Worm (Caenorhabditis elegans) whole organism, young adult: ENCODE results near the gene T26G10.5.
A peak's percentile ranks its signal among the peaks of the same experiment; 100 is the strongest.
"Not testable (repeated sequence)": the region's sequence is repeated elsewhere in the genome, so short reads cannot be mapped to it uniquely, and the experiment has no call there.

Source experiments
- B0019.2 ChIP-seq: fragments of 200-800 bp; sonication (Bioruptor generic); conservative IDR thresholded peaks from 2 replicates; pipeline ENCODE4 v1.3.6; 2022; ENCODE audit warnings: missing genetic modification reagents, missing genetic modification characterization, missing compliant biosample characterization
- B0035.1 ChIP-seq: sonication (generic microtip); optimal IDR thresholded peaks from 2 replicates; lab custom pipeline; 2016; ENCODE audit warnings: missing genetic modification characterization, mild to moderate bottlenecking, missing compliant biosample characterization, missing genotype, missing genetic modification reagents
- B0336.3 ChIP-seq: fragments of 200-800 bp; sonication (Bioruptor generic); IDR thresholded peaks from 2 replicates; pipeline ENCODE4 v1.3.6; 2022; ENCODE audit warnings: missing genetic modification characterization, missing compliant biosample characterization
- F23B12.7 ChIP-seq: sonication (generic microtip); optimal IDR thresholded peaks from 2 replicates; lab custom pipeline; 2017; ENCODE audit warnings: missing genetic modification characterization, mild to moderate bottlenecking, missing compliant biosample characterization, antibody characterized with exemption, moderate library complexity; ENCODE audit not compliant: insufficient read depth
- F33H1.4 ChIP-seq: fragments of 200-800 bp; sonication (Bioruptor generic); IDR thresholded peaks from 2 replicates; pipeline ENCODE4 v1.3.6; 2022; ENCODE audit warnings: missing genetic modification reagents, missing genetic modification characterization, missing compliant biosample characterization
- F57C9.4 ChIP-seq: sonication (generic microtip); optimal IDR thresholded peaks from 2 replicates; lab custom pipeline; 2017; ENCODE audit warnings: mild to moderate bottlenecking, missing genetic modification characterization, missing compliant biosample characterization
- T07F8.4 ChIP-seq: sonication (generic microtip); optimal IDR thresholded peaks from 2 replicates; lab custom pipeline; 2016; ENCODE audit warnings: mild to moderate bottlenecking, missing genetic modification characterization, moderate library complexity, missing compliant biosample characterization
- ZK185.1 ChIP-seq: sonication (generic microtip); optimal IDR thresholded peaks from 2 replicates; lab custom pipeline; 2016; ENCODE audit warnings: mild to moderate bottlenecking, missing genetic modification characterization, missing compliant biosample characterization; ENCODE audit not compliant: poor library complexity, severe bottlenecking
- aptf-2 ChIP-seq: fragments of 200-800 bp; sonication (Bioruptor generic); conservative IDR thresholded peaks from 2 replicates; pipeline ENCODE4 v1.3.6; 2022; ENCODE audit warnings: missing genetic modification reagents, missing genetic modification characterization, missing compliant biosample characterization
- athp-1 ChIP-seq: sonication (generic microtip); optimal IDR thresholded peaks from 2 replicates; lab custom pipeline; 2017; ENCODE audit warnings: mild to moderate bottlenecking, missing genetic modification characterization, missing compliant biosample characterization
- attf-5 ChIP-seq: fragments of 200-800 bp; sonication (Bioruptor generic); optimal IDR thresholded peaks from 2 replicates; lab custom pipeline; 2018; ENCODE audit warnings: mild to moderate bottlenecking, missing genetic modification characterization, missing compliant biosample characterization
- ceh-100 ChIP-seq: fragments of 200-800 bp; sonication (Bioruptor generic); IDR thresholded peaks from 2 replicates; pipeline ENCODE4 v1.3.6; 2022; ENCODE audit warnings: missing genetic modification reagents, missing genetic modification characterization, missing compliant biosample characterization
- ceh-27 ChIP-seq: fragments of 200-800 bp; sonication (Bioruptor generic); optimal IDR thresholded peaks from 2 replicates; lab custom pipeline; 2018; ENCODE audit warnings: mild to moderate bottlenecking, missing genetic modification characterization, moderate library complexity, missing compliant biosample characterization
- ceh-58 ChIP-seq: fragments of 200-800 bp; sonication (Bioruptor generic); IDR thresholded peaks from 2 replicates; pipeline ENCODE4 v1.3.6; 2022; ENCODE audit warnings: missing genetic modification characterization, missing compliant biosample characterization
- ceh-91 ChIP-seq: fragments of 200-800 bp; sonication (Bioruptor generic); IDR thresholded peaks from 2 replicates; pipeline ENCODE4 v1.3.6; 2022; ENCODE audit warnings: missing genetic modification reagents, missing genetic modification characterization, missing compliant biosample characterization
- chd-7 ChIP-seq: sonication (generic microtip); optimal IDR thresholded peaks from 2 replicates; lab custom pipeline; 2016; ENCODE audit warnings: mild to moderate bottlenecking, missing genetic modification characterization, moderate library complexity, missing compliant biosample characterization
- dox-1 ChIP-seq: fragments of 200-800 bp; sonication (Bioruptor generic); IDR thresholded peaks from 2 replicates; pipeline ENCODE4 v1.3.6; 2022; ENCODE audit warnings: missing genetic modification reagents, missing genetic modification characterization, missing compliant biosample characterization
- efl-1 ChIP-seq: fragments of 150-350 bp; optimal IDR thresholded peaks from 2 replicates; lab custom pipeline; 2014; ENCODE audit warnings: missing biosample characterization, missing genetic modification reagents, missing genetic modification characterization
- egl-44 ChIP-seq: fragments of 200-800 bp; sonication (Bioruptor generic); IDR thresholded peaks from 2 replicates; pipeline ENCODE4 v1.3.6; 2022; ENCODE audit warnings: missing genetic modification reagents, missing genetic modification characterization, missing compliant biosample characterization
- ekl-4 ChIP-seq: fragments of 200-800 bp; sonication (Bioruptor generic); IDR thresholded peaks from 2 replicates; pipeline ENCODE4 v1.3.6; 2022; ENCODE audit warnings: missing genetic modification reagents, missing genetic modification characterization, missing compliant biosample characterization
- fkh-3 ChIP-seq: sonication (generic microtip); optimal IDR thresholded peaks from 2 replicates; lab custom pipeline; 2016; ENCODE audit warnings: mild to moderate bottlenecking, missing genetic modification characterization, missing compliant biosample characterization
- gei-17 ChIP-seq: fragments of 200-800 bp; sonication (Bioruptor generic); optimal IDR thresholded peaks from 2 replicates; lab custom pipeline; 2018; ENCODE audit warnings: mild to moderate bottlenecking, missing genetic modification characterization, missing compliant biosample characterization
- him-1 ChIP-seq: sonication (generic microtip); optimal IDR thresholded peaks from 2 replicates; lab custom pipeline; 2016; ENCODE audit warnings: missing genotype, missing genetic modification reagents, missing genetic modification characterization, missing compliant biosample characterization
- hlh-26 ChIP-seq: fragments of 200-800 bp; sonication (Bioruptor generic); conservative IDR thresholded peaks from 2 replicates; pipeline ENCODE4 v1.3.6; 2022; ENCODE audit warnings: missing genetic modification reagents, missing genetic modification characterization, missing compliant biosample characterization
- hmg-20 ChIP-seq: fragments of 200-800 bp; sonication (Bioruptor generic); IDR thresholded peaks from 2 replicates; pipeline ENCODE4 v1.3.6; 2022; ENCODE audit warnings: missing genetic modification reagents, missing genetic modification characterization, missing compliant biosample characterization
- let-607 ChIP-seq, 2 experiments: fragments of 200-800 bp in 1 of 2; sonication (Bioruptor generic) in 1 of 2; sonication (generic microtip) in 1 of 2; optimal IDR thresholded peaks; 2 replicates each; lab custom pipeline; 2016 to 2018; ENCODE audit warnings: mild to moderate bottlenecking in 2 of 2, missing compliant biosample characterization in 2 of 2, missing genetic modification characterization in 2 of 2, moderate library complexity in 2 of 2, missing genotype in 1 of 2
- lin-26 ChIP-seq: fragments of 200-800 bp; sonication (Bioruptor generic); IDR thresholded peaks from 2 replicates; pipeline ENCODE4 v1.3.6; 2022; ENCODE audit warnings: missing genetic modification reagents, missing genetic modification characterization, missing compliant biosample characterization
- lin-40 ChIP-seq: sonication (generic microtip); optimal IDR thresholded peaks from 2 replicates; lab custom pipeline; 2016; ENCODE audit warnings: missing genetic modification characterization, mild to moderate bottlenecking, missing compliant biosample characterization, missing genotype, missing genetic modification reagents
- madf-3 ChIP-seq: fragments of 200-800 bp; sonication (Bioruptor generic); IDR thresholded peaks from 2 replicates; pipeline ENCODE4 v1.3.6; 2022; ENCODE audit warnings: missing genetic modification reagents, missing genetic modification characterization, missing compliant biosample characterization
- madf-6 ChIP-seq: fragments of 200-800 bp; sonication (Bioruptor generic); IDR thresholded peaks from 2 replicates; pipeline ENCODE4 v1.3.6; 2022; ENCODE audit warnings: missing genetic modification reagents, missing genetic modification characterization, missing compliant biosample characterization
- mes-4 ChIP-seq: sonication (generic microtip); optimal IDR thresholded peaks from 2 replicates; lab custom pipeline; 2016; ENCODE audit warnings: missing genotype, missing genetic modification characterization, missing compliant biosample characterization
- nfyb-1 ChIP-seq: fragments of 200-800 bp; sonication (Bioruptor generic); IDR thresholded peaks from 2 replicates; pipeline ENCODE4 v1.3.6; 2022; ENCODE audit warnings: missing genetic modification reagents, missing genetic modification characterization, missing compliant biosample characterization
- pha-4 ChIP-seq: fragments of 150-350 bp; sonication (generic microtip); optimal IDR thresholded peaks from 2 replicates; lab custom pipeline; 2014; ENCODE audit warnings: missing biosample characterization, missing genetic modification reagents, missing genetic modification characterization
- rec-8 ChIP-seq, 2 experiments: sonication (generic microtip); optimal IDR thresholded peaks; 2 replicates each; lab custom pipeline; 2016; ENCODE audit warnings: mild to moderate bottlenecking in 2 of 2, missing genetic modification characterization in 2 of 2, missing genetic modification reagents in 2 of 2, missing genotype in 2 of 2, missing biosample characterization in 1 of 2, missing compliant biosample characterization in 1 of 2, moderate library complexity in 1 of 2
- rpc-1 ChIP-seq, 2 experiments: fragments of 150-350 bp in 1 of 2; sonication (generic microtip) in 1 of 2; optimal IDR thresholded peaks; 2 replicates each; lab custom pipeline; 2014 to 2018; ENCODE audit warnings: missing biosample characterization in 1 of 2, missing genetic modification characterization in 1 of 2, missing genetic modification reagents in 1 of 2, missing genotype in 1 of 2
- snpc-4 ChIP-seq, 5 experiments: fragments of 150-350 bp in 1 of 5; sonication (generic microtip) in 4 of 5; optimal IDR thresholded peaks; 2 replicates each; lab custom pipeline; 2014 to 2018; ENCODE audit warnings: missing genetic modification characterization in 5 of 5, missing biosample characterization in 3 of 5, antibody characterized with exemption in 2 of 5, mild to moderate bottlenecking in 2 of 5, missing compliant biosample characterization in 2 of 5, missing genotype in 2 of 5, moderate library complexity in 2 of 5, missing genetic modification reagents in 1 of 5
- tbp1 ChIP-seq: fragments of 200-800 bp; sonication (Bioruptor generic); optimal IDR thresholded peaks from 2 replicates; lab custom pipeline; 2018; ENCODE audit warnings: mild to moderate bottlenecking, missing genetic modification characterization, missing compliant biosample characterization
- tbx-9 ChIP-seq: sonication (generic microtip); optimal IDR thresholded peaks from 2 replicates; lab custom pipeline; 2016; ENCODE audit warnings: borderline replicate concordance, missing genetic modification characterization, inconsistent platforms, missing compliant biosample characterization
- unc-62 ChIP-seq: fragments of 150-350 bp; optimal IDR thresholded peaks from 2 replicates; lab custom pipeline; 2014; ENCODE audit warnings: missing biosample characterization, missing genetic modification reagents, missing genetic modification characterization
- xnd-1 ChIP-seq: sonication (generic microtip); optimal IDR thresholded peaks from 2 replicates; lab custom pipeline; 2016; ENCODE audit warnings: missing genotype, missing genetic modification reagents, missing genetic modification characterization, missing compliant biosample characterization
- ztf-6 ChIP-seq: fragments of 200-800 bp; sonication (Bioruptor generic); IDR thresholded peaks from 2 replicates; pipeline ENCODE4 v1.3.6; 2022; ENCODE audit warnings: missing genetic modification reagents, missing genetic modification characterization, missing compliant biosample characterization

T26G10.5 gene

ce11 chrIII:9447634-9448033 lies 21.4 kb upstream of the T26G10.5 start:
- TF ChIP-seq tbp1 (peak; percentile 33), rpc-1 (optimal IDR thresholded peaks at IDR 0.05; lab: Kevin White, UChicago) (peak; percentile 23), rpc-1 (tag; optimal IDR thresholded peaks at IDR 0.05; lab: Kevin White, UChicago) (peak; percentile 61), snpc-4 (tag; optimal IDR thresholded peaks at IDR 0.05; lab: Kevin White, UChicago) (peak in 2 of 4 experiments; percentile 82 to 88)
- TF ChIP-seq snpc-4 (GFP tag; optimal IDR thresholded peaks at IDR 0.05; lab: Kevin White, UChicago), result not testable (repeated sequence)

- TF ChIP-seq snpc-4 (GFP tag; optimal IDR thresholded peaks at IDR 0.05; lab: Kevin White, UChicago); rpc-1 (optimal IDR thresholded peaks at IDR 0.05; lab: Kevin White, UChicago): not testable (repeated sequence)
- TF ChIP-seq snpc-4 (tag; optimal IDR thresholded peaks at IDR 0.05; lab: Kevin White, UChicago) (peak in 2 of 4 experiments; percentile 32 to 70), rpc-1 (tag; optimal IDR thresholded peaks at IDR 0.05; lab: Kevin White, UChicago) (peak; percentile 50), tbp1 (peak; percentile 26)
Measured at ce11 chrIII:9445699-9446098, 19.5 kb upstream of the T26G10.5 start.

ce11 chrIII:9443417-9444027 lies 17.3 kb upstream of the T26G10.5 start, which contains the start of gene pir-2:
Gene pir-2 (minus strand): TSS chrIII:9443634.
- TF ChIP-seq ztf-6 (no peak), mes-4 (tag; lab: Kevin White, UChicago) (no peak), lin-26 (no peak), hlh-26 (GFP tag; lab: Robert Waterston, UW) (no peak), F23B12.7 (peak; percentile 23), hmg-20 (no peak), athp-1 (tag; lab: Kevin White, UChicago) (peak; percentile 52), him-1 (no peak), B0336.3 (GFP tag; lab: Robert Waterston, UW) (no peak), nfyb-1 (GFP tag; lab: Robert Waterston, UW) (peak; percentile 87), F57C9.4 (no peak), ceh-91 (GFP tag; lab: Robert Waterston, UW) (peak; percentile 73), dox-1 (GFP tag; lab: Robert Waterston, UW) (peak; percentile 72), aptf-2 (GFP tag; lab: Robert Waterston, UW) (0 out of 2 replicates have a peak, but pooled peaks have one; percentile 36), attf-5 (peak; percentile 84), ZK185.1 (peak; percentile 41), efl-1 (GFP tag; lab: Kevin White, UChicago) (peak; percentile 90), tbx-9 (tag; lab: Kevin White, UChicago) (no peak), ceh-27 (GFP tag; lab: Kevin White, UChicago) (peak; percentile 70), unc-62 (GFP tag; lab: Kevin White, UChicago) (no peak), B0035.1 (no peak), xnd-1 (no peak), lin-40 (peak; percentile 76), let-607 (tag; optimal IDR thresholded peaks at IDR 0.05; lab: Kevin White, UChicago) (peak in 1 of 2 experiments; percentile 19), madf-3 (GFP tag; lab: Robert Waterston, UW) (0 out of 2 replicates have a peak, but pooled peaks have one; percentile 49), gei-17 (GFP tag; lab: Kevin White, UChicago) (no peak), rec-8 (tag; optimal IDR thresholded peaks at IDR 0.05; lab: Kevin White, UChicago) (no peak), madf-6 (peak; percentile 85), tbp1 (peak; percentile 43), chd-7 (tag; lab: Kevin White, UChicago) (no peak), F33H1.4 (GFP tag; lab: Robert Waterston, UW) (peak; percentile 86), pha-4 (tag; lab: Kevin White, UChicago) (no peak), fkh-3 (tag; lab: Kevin White, UChicago) (no peak), T07F8.4 (tag; lab: Kevin White, UChicago) (no peak), ceh-58 (no peak), egl-44 (no peak), B0019.2 (GFP tag; lab: Robert Waterston, UW) (0 out of 2 replicates have a peak, but pooled peaks have one; percentile 27), ekl-4 (GFP tag; lab: Robert Waterston, UW) (peak; percentile 62), ceh-100 (GFP tag; lab: Robert Waterston, UW) (0 out of 2 replicates have a peak, but pooled peaks have one; percentile 20)
